Fruit fly (Drosophila melanogaster) whole organism, adult: ENCODE measurements around the gene CG11456.

Source experiments
- CG1620 ChIP-seq: fragments of 200-800 bp; sonication (Bioruptor generic); optimal IDR thresholded peaks from 2 replicates; lab custom pipeline; 2016; ENCODE audit warnings: missing biosample characterization, missing genetic modification characterization
- CG5204 ChIP-seq: fragments of 200-800 bp; sonication (Bioruptor generic); optimal IDR thresholded peaks from 2 replicates; lab custom pipeline; 2016; ENCODE audit warnings: missing biosample characterization, missing genetic modification characterization
- CG7101 ChIP-seq: fragments of 200-800 bp; sonication (Bioruptor generic); optimal IDR thresholded peaks from 2 replicates; lab custom pipeline; 2018; ENCODE audit warnings: missing biosample characterization, mild to moderate bottlenecking, missing genetic modification characterization, moderate library complexity
- Clk ChIP-seq: fragments of 200-800 bp; sonication (Bioruptor generic); optimal IDR thresholded peaks from 2 replicates; lab custom pipeline; 2017; ENCODE audit warnings: missing biosample characterization, missing genetic modification characterization
- Mnt ChIP-seq: fragments of 200-800 bp; sonication (Bioruptor generic); optimal IDR thresholded peaks from 2 replicates; lab custom pipeline; 2016; ENCODE audit warnings: missing biosample characterization, mild to moderate bottlenecking, missing genetic modification characterization
- kay ChIP-seq: fragments of 200-800 bp; sonication (Bioruptor generic); peaks from one replicate; lab custom pipeline; 2016; ENCODE audit warnings: missing biosample characterization, missing genetic modification characterization, borderline replicate concordance
- pad ChIP-seq: fragments of 200-800 bp; sonication (Bioruptor generic); optimal IDR thresholded peaks from 3 replicates; lab custom pipeline; 2017; ENCODE audit warnings: missing biosample characterization, missing genetic modification characterization, mild to moderate bottlenecking, moderate library complexity, missing genetic modification reagents

dm6 chr3L:20837040-20837830 lies 4.6 kb upstream of the CG11456 start, which contains the start of gene CG13255:
- TF ChIP-seq CG1620 (GFP tag; lab: Kevin White, UChicago) (peak; percentile 14), pad (GFP tag; lab: Kevin White, UChicago) (peak; percentile 42), kay (GFP tag; lab: Kevin White, UChicago) (peak; percentile 35), Clk (GFP tag; lab: Kevin White, UChicago) (no peak), Mnt (GFP tag; lab: Kevin White, UChicago) (peak; percentile 11), CG5204 (GFP tag; lab: Kevin White, UChicago) (peak; percentile 75), CG7101 (peak; percentile 52)
